Fruit fly (Drosophila melanogaster) whole organism, embryonic: ENCODE data around the gene hfp.
A peak's percentile ranks its signal among the peaks of the same experiment; 100 is the strongest.

ENCODE experiments used
- Asciz ChIP-seq: fragments of 200-800 bp; sonication (Bioruptor generic); optimal IDR thresholded peaks from 2 replicates; lab custom pipeline; 2017; ENCODE audit warnings: missing biosample characterization, mild to moderate bottlenecking, missing genetic modification characterization, missing genetic modification reagents
- Atf6 ChIP-seq: fragments of 200-800 bp; sonication (Bioruptor generic); IDR thresholded peaks from 2 replicates; pipeline ENCODE4 v1.3.6; 2022; ENCODE audit warnings: missing biosample characterization, missing genetic modification characterization
- CG11085 ChIP-seq: fragments of 200-800 bp; sonication (Bioruptor generic); IDR thresholded peaks from 2 replicates; pipeline ENCODE4 v1.3.6; 2022; ENCODE audit warnings: missing biosample characterization, missing genetic modification characterization
- CG11247 ChIP-seq: fragments of 200-800 bp; sonication (Bioruptor generic); IDR thresholded peaks from 2 replicates; pipeline ENCODE4 v1.3.6; 2022; ENCODE audit warnings: missing biosample characterization, missing genetic modification characterization
- CG13287 ChIP-seq: fragments of 200-800 bp; sonication (Bioruptor generic); IDR thresholded peaks from 2 replicates; pipeline ENCODE4 v1.3.6; 2022; ENCODE audit warnings: missing biosample characterization, missing genetic modification characterization; ENCODE audit not compliant: partially characterized antibody
- CG13624 ChIP-seq: fragments of 200-800 bp; sonication (Bioruptor generic); optimal IDR thresholded peaks from 2 replicates; lab custom pipeline; 2016; ENCODE audit warnings: missing biosample characterization, missing genetic modification characterization
- CG14965 ChIP-seq: fragments of 200-800 bp; sonication (Bioruptor generic); optimal IDR thresholded peaks from 2 replicates; lab custom pipeline; 2016; ENCODE audit warnings: missing biosample characterization, missing genetic modification characterization, borderline replicate concordance
- CG16815 ChIP-seq: fragments of 200-800 bp; sonication (Bioruptor generic); optimal IDR thresholded peaks from 3 replicates; lab custom pipeline; 2017; ENCODE audit warnings: missing biosample characterization, mild to moderate bottlenecking, missing genetic modification characterization
- CG17385 ChIP-seq: fragments of 200-800 bp; sonication (Bioruptor generic); optimal IDR thresholded peaks from 3 replicates; lab custom pipeline; 2018; ENCODE audit warnings: missing biosample characterization, mild to moderate bottlenecking, missing genetic modification characterization
- CG3407 ChIP-seq: fragments of 200-800 bp; sonication (Bioruptor generic); optimal IDR thresholded peaks from 2 replicates; lab custom pipeline; 2018; ENCODE audit warnings: missing biosample characterization, mild to moderate bottlenecking, missing genetic modification characterization
- CG6254 ChIP-seq: fragments of 200-800 bp; sonication (Bioruptor generic); optimal IDR thresholded peaks from 3 replicates; lab custom pipeline; 2017; ENCODE audit warnings: mild to moderate bottlenecking, missing biosample characterization, missing genetic modification reagents, missing genetic modification characterization
- CG8388 ChIP-seq: fragments of 200-800 bp; sonication (Bioruptor generic); optimal IDR thresholded peaks from 2 replicates; lab custom pipeline; 2019; ENCODE audit warnings: missing biosample characterization, mild to moderate bottlenecking, missing genetic modification characterization, moderate library complexity
- CG8924 ChIP-seq: fragments of 200-800 bp; optimal IDR thresholded peaks from 3 replicates; lab custom pipeline; 2019; ENCODE audit warnings: missing biosample characterization, mild to moderate bottlenecking, missing genetic modification characterization, moderate library complexity
- CG9215 ChIP-seq: fragments of 200-800 bp; sonication (Bioruptor generic); IDR thresholded peaks from 2 replicates; pipeline ENCODE4 v1.3.6; 2022; ENCODE audit warnings: missing biosample characterization, missing genetic modification characterization
- CG9609 ChIP-seq: fragments of 200-800 bp; sonication (Bioruptor generic); optimal IDR thresholded peaks from 3 replicates; lab custom pipeline; 2016; ENCODE audit warnings: missing biosample characterization, missing genetic modification characterization
- CoRest ChIP-seq: fragments of 200-800 bp; sonication (Bioruptor generic); optimal IDR thresholded peaks from 3 replicates; lab custom pipeline; 2018; ENCODE audit warnings: missing biosample characterization, mild to moderate bottlenecking, missing genetic modification characterization, moderate library complexity
- D ChIP-seq, 2 experiments: fragments of 200-800 bp in 1 of 2; fragments of >200 bp in 1 of 2; sonication (Bioruptor generic) in 1 of 2; optimal IDR thresholded peaks; 2 replicates in 1 of 2; 3 replicates in 1 of 2; lab custom pipeline; 2017; ENCODE audit warnings: mild to moderate bottlenecking in 1 of 2, missing biosample characterization in 1 of 2, missing genetic modification characterization in 1 of 2, missing genetic modification reagents in 1 of 2
- Dbx ChIP-seq: fragments of 200-800 bp; sonication (Bioruptor generic); IDR thresholded peaks from 3 replicates; pipeline ENCODE4 v1.3.6; 2022; ENCODE audit warnings: missing biosample characterization, missing genetic modification characterization
- Drgx ChIP-seq: fragments of 200-800 bp; sonication (Bioruptor generic); IDR thresholded peaks from 2 replicates; pipeline ENCODE4 v1.3.6; 2022; ENCODE audit warnings: missing biosample characterization, missing genetic modification characterization
- HHEX ChIP-seq: fragments of 200-800 bp; sonication (Bioruptor generic); optimal IDR thresholded peaks from 3 replicates; lab custom pipeline; 2017; ENCODE audit warnings: missing biosample characterization, mild to moderate bottlenecking, missing genetic modification characterization, missing genetic modification reagents
- HLHmδ ChIP-seq: fragments of 200-800 bp; sonication (Bioruptor generic); optimal IDR thresholded peaks from 2 replicates; lab custom pipeline; 2018; ENCODE audit warnings: missing biosample characterization, mild to moderate bottlenecking, missing genetic modification characterization, moderate library complexity
- HmgD ChIP-seq: fragments of 200-800 bp; sonication (Bioruptor generic); optimal IDR thresholded peaks from 3 replicates; lab custom pipeline; 2016; ENCODE audit warnings: missing biosample characterization, missing genetic modification characterization
- Lim3 ChIP-seq: fragments of 200-800 bp; sonication (Bioruptor generic); IDR thresholded peaks from 2 replicates; pipeline ENCODE4 v1.3.6; 2022; ENCODE audit warnings: missing biosample characterization, missing genetic modification characterization
- Mad ChIP-seq: fragments of 200-800 bp; sonication (Bioruptor generic); optimal IDR thresholded peaks from 2 replicates; lab custom pipeline; 2016; ENCODE audit warnings: missing biosample characterization, missing genetic modification characterization
- Nf-YA ChIP-seq: fragments of 200-800 bp; sonication (Bioruptor generic); IDR thresholded peaks from 2 replicates; pipeline ENCODE4 v1.3.6; 2022; ENCODE audit warnings: missing biosample characterization, missing genetic modification characterization
- Nf-YC ChIP-seq: fragments of 200-800 bp; optimal IDR thresholded peaks from 3 replicates; lab custom pipeline; 2019; ENCODE audit warnings: missing biosample characterization, mild to moderate bottlenecking, missing genetic modification characterization, moderate library complexity
- Rfx ChIP-seq: fragments of 200-800 bp; sonication (Bioruptor generic); IDR thresholded peaks from 2 replicates; pipeline ENCODE4 v1.3.6; 2022; ENCODE audit warnings: missing biosample characterization, missing genetic modification characterization
- Six4 ChIP-seq: fragments of 200-800 bp; sonication (Bioruptor generic); optimal IDR thresholded peaks from 2 replicates; lab custom pipeline; 2016; ENCODE audit warnings: missing biosample characterization, missing genetic modification characterization
- ara ChIP-seq: fragments of 200-800 bp; sonication (Bioruptor generic); IDR thresholded peaks from 2 replicates; pipeline ENCODE4 v1.3.6; 2022; ENCODE audit warnings: missing biosample characterization, missing genetic modification characterization
- ase ChIP-seq: fragments of 200-800 bp; sonication (Bioruptor generic); IDR thresholded peaks from 3 replicates; pipeline ENCODE4 v1.3.6; 2022; ENCODE audit warnings: missing biosample characterization, missing genetic modification characterization
- bab2 ChIP-seq: fragments of 200-800 bp; sonication (Bioruptor generic); optimal IDR thresholded peaks from 2 replicates; lab custom pipeline; 2016; ENCODE audit warnings: missing biosample characterization, missing genetic modification characterization
- bcd ChIP-seq: fragments of 200-800 bp; sonication (Bioruptor generic); optimal IDR thresholded peaks from 2 replicates; lab custom pipeline; 2017; ENCODE audit warnings: missing biosample characterization, mild to moderate bottlenecking, missing genetic modification characterization
- bsh ChIP-seq, 2 experiments: fragments of 200-800 bp; sonication (Bioruptor generic); optimal IDR thresholded peaks; 2 replicates each; lab custom pipeline; 2017 to 2018; ENCODE audit warnings: mild to moderate bottlenecking in 2 of 2, missing biosample characterization in 2 of 2, missing genetic modification characterization in 2 of 2, moderate library complexity in 1 of 2
- caup ChIP-seq: fragments of 200-800 bp; sonication (Bioruptor generic); optimal IDR thresholded peaks from 3 replicates; lab custom pipeline; 2017; ENCODE audit warnings: missing biosample characterization, mild to moderate bottlenecking, missing genetic modification characterization, moderate library complexity; ENCODE audit not compliant: severe bottlenecking
- cg ChIP-seq: fragments of 200-800 bp; sonication (Bioruptor generic); optimal IDR thresholded peaks from 3 replicates; lab custom pipeline; 2019; ENCODE audit warnings: missing biosample characterization, mild to moderate bottlenecking, missing genetic modification characterization, moderate library complexity
- fd64A ChIP-seq: fragments of 200-800 bp; sonication (Bioruptor generic); optimal IDR thresholded peaks from 3 replicates; lab custom pipeline; 2018; ENCODE audit warnings: missing biosample characterization, mild to moderate bottlenecking, missing genetic modification characterization
- ftz-f1 ChIP-seq: fragments of 200-800 bp; sonication (Bioruptor generic); optimal IDR thresholded peaks from 2 replicates; lab custom pipeline; 2016; ENCODE audit warnings: missing biosample characterization, missing genetic modification characterization
- gro ChIP-seq: fragments of 200-800 bp; sonication (Bioruptor generic); optimal IDR thresholded peaks from 2 replicates; lab custom pipeline; 2016; ENCODE audit warnings: missing biosample characterization, missing genetic modification characterization
- hbn ChIP-seq: fragments of 200-800 bp; sonication (Bioruptor generic); IDR thresholded peaks from 2 replicates; pipeline ENCODE4 v1.3.6; 2022; ENCODE audit warnings: missing biosample characterization, missing genetic modification characterization; ENCODE audit not compliant: partially characterized antibody
- jing ChIP-seq: fragments of 200-800 bp; sonication (Bioruptor generic); optimal IDR thresholded peaks from 2 replicates; lab custom pipeline; 2018; ENCODE audit warnings: missing biosample characterization, mild to moderate bottlenecking, missing genetic modification characterization
- ken ChIP-seq: fragments of 200-800 bp; sonication (Bioruptor generic); IDR thresholded peaks from 3 replicates; pipeline ENCODE4 v1.3.6; 2022; ENCODE audit warnings: missing biosample characterization, missing genetic modification characterization
- nmo ChIP-seq: fragments of 200-800 bp; sonication (Bioruptor generic); optimal IDR thresholded peaks from 2 replicates; lab custom pipeline; 2018; ENCODE audit warnings: missing biosample characterization, mild to moderate bottlenecking, missing genetic modification characterization, moderate library complexity
- onecut ChIP-seq: fragments of 200-800 bp; sonication (Bioruptor generic); IDR thresholded peaks from 2 replicates; pipeline ENCODE4 v1.3.6; 2022; ENCODE audit warnings: missing biosample characterization, missing genetic modification characterization
- pb ChIP-seq: fragments of 200-800 bp; sonication (Bioruptor generic); optimal IDR thresholded peaks from 3 replicates; lab custom pipeline; 2016; ENCODE audit warnings: missing biosample characterization, missing genetic modification characterization
- pros ChIP-seq: fragments of 200-800 bp; sonication (Bioruptor generic); optimal IDR thresholded peaks from 3 replicates; lab custom pipeline; 2019; ENCODE audit warnings: missing biosample characterization, mild to moderate bottlenecking, missing genetic modification characterization, moderate library complexity
- schlank ChIP-seq: fragments of 200-800 bp; sonication (Bioruptor generic); optimal IDR thresholded peaks from 2 replicates; lab custom pipeline; 2018; ENCODE audit warnings: missing biosample characterization, mild to moderate bottlenecking, missing genetic modification characterization
- sima ChIP-seq: fragments of 200-800 bp; sonication (Bioruptor generic); optimal IDR thresholded peaks from 2 replicates; lab custom pipeline; 2016; ENCODE audit warnings: missing biosample characterization, missing genetic modification characterization
- vfl ChIP-seq: fragments of 200-800 bp; sonication (Bioruptor generic); optimal IDR thresholded peaks from 2 replicates; lab custom pipeline; 2016; ENCODE audit warnings: missing biosample characterization, missing genetic modification characterization
- zfh1 ChIP-seq: fragments of 200-800 bp; sonication (Bioruptor generic); IDR thresholded peaks from 3 replicates; pipeline ENCODE4 v1.3.6; 2022; ENCODE audit warnings: missing biosample characterization, missing genetic modification characterization

hfp gene

dm6 chr3L:1548345-1548970, 46.1 kb upstream of the hfp start (continued):
- TF ChIP-seq fd64A (GFP tag; lab: Kevin White, UChicago) (no peak), CG16815 (GFP tag; lab: Kevin White, UChicago) (peak; percentile 41), HmgD (no peak), sima (GFP tag; lab: Kevin White, UChicago) (no peak), CG13287 (GFP tag; lab: Robert Waterston, UW) (no peak), ara (GFP tag; lab: Robert Waterston, UW) (no peak), Rfx (peak; percentile 54; the same call in 1 of the 2 replicates), CG11085 (GFP tag; lab: Robert Waterston, UW) (0 out of 2 replicates have a peak, but pooled peaks have one; percentile 9), CG9215 (GFP tag; lab: Robert Waterston, UW) (peak; percentile 41; the same call in 1 of the 2 replicates), CoRest (tag; lab: Kevin White, UChicago) (peak; percentile 70), D (optimal IDR thresholded peaks at IDR 0.05; lab: Kevin White, UChicago) (no peak), D (GFP tag; optimal IDR thresholded peaks at IDR 0.05; lab: Kevin White, UChicago) (no peak), CG6254 (GFP tag; lab: Kevin White, UChicago) (no peak), Mad (GFP tag; lab: Kevin White, UChicago) (no peak), nmo (peak; percentile 60), pb (GFP tag; lab: Kevin White, UChicago) (no peak), ken (GFP tag; lab: Robert Waterston, UW) (no peak), schlank (tag; lab: Kevin White, UChicago) (no peak), CG11247 (GFP tag; lab: Robert Waterston, UW) (peak; percentile 11; the same call in 1 of the 2 replicates), cg (GFP tag; lab: Kevin White, UChicago) (no peak), caup (GFP tag; lab: Kevin White, UChicago) (peak; percentile 48), ftz-f1 (no peak), vfl (GFP tag; lab: Kevin White, UChicago) (no peak), zfh1 (GFP tag; lab: Robert Waterston, UW) (no peak), Nf-YA (GFP tag; lab: Robert Waterston, UW) (no peak), CG8388 (GFP tag; lab: Kevin White, UChicago) (peak; percentile 10), Dbx (GFP tag; lab: Robert Waterston, UW) (peak; percentile 43; the same call in 1 of the 3 replicates), CG9609 (GFP tag; lab: Kevin White, UChicago) (peak; percentile 15), pros (GFP tag; lab: Kevin White, UChicago) (no peak), ase (GFP tag; lab: Robert Waterston, UW) (no peak), gro (peak; percentile 69), bcd (GFP tag; lab: Kevin White, UChicago) (peak; percentile 56), HHEX (GFP tag; lab: Kevin White, UChicago) (peak; percentile 59), CG8924 (tag; lab: Kevin White, UChicago) (peak; percentile 76), CG13624 (GFP tag; lab: Kevin White, UChicago) (peak; percentile 62), Drgx (GFP tag; lab: Robert Waterston, UW) (no peak), Six4 (GFP tag; lab: Kevin White, UChicago) (no peak), bsh (GFP tag; optimal IDR thresholded peaks at IDR 0.05; lab: Kevin White, UChicago) (peak in 1 of 2 experiments; percentile 21), jing (GFP tag; lab: Kevin White, UChicago) (no peak), HLHmδ (GFP tag; lab: Kevin White, UChicago) (no peak), CG3407 (no peak), CG17385 (peak; percentile 70), onecut (GFP tag; lab: Robert Waterston, UW) (no peak), bab2 (peak; percentile 14), Lim3 (GFP tag; lab: Robert Waterston, UW) (no peak), Atf6 (GFP tag; lab: Robert Waterston, UW) (peak; percentile 46; the same call in 1 of the 2 replicates), Asciz (GFP tag; lab: Kevin White, UChicago) (no peak), Nf-YC (tag; lab: Kevin White, UChicago) (peak; percentile 52), CG14965 (GFP tag; lab: Kevin White, UChicago) (no peak), hbn (GFP tag; lab: Robert Waterston, UW) (no peak)
